Fruit fly (Drosophila melanogaster): Measurements from ENCODE around the gene CG8132.

The CG8132 gene

dm6 chr3R:9395998-9396397 is 5.3 kb upstream of the CG8132 start:
- TF ChIP-seq CG33017 (tag; optimal IDR thresholded peaks at IDR 0.05), result no peak
- TF ChIP-seq pad (GFP tag; optimal IDR thresholded peaks at IDR 0.05), result no peak
- no peak for TF ChIP-seq toe (GFP tag; optimal IDR thresholded peaks at IDR 0.05)
- no peak for TF ChIP-seq cnc (optimal IDR thresholded peaks at IDR 0.05)
- TF ChIP-seq ovo (GFP tag; optimal IDR thresholded peaks at IDR 0.05), result no peak

DNA sequence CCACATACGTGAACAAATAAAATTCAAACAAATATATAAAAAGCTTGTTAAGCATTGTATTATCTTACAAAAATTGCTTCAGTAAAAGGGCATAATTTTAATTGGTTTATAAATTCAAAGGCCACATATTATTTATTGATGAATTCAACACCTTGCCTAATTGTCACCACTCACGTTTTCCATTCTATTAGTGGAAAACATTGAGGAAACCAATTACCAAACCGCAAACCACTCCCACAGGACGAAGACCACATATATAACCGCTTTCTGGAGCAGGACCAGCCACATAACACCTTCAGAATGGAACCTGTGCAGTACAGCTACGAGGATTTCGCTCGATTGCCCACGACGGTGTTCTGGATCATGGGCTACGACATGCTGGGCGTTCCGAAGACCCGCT is 3.4 kb upstream of the CG8132 start, which contains the start of gene Or85f:
Gene Or85f, plus strand, starts transcription at position 301 of the 400 bp plus-strand sequence.
- TF ChIP-seq CG33017 (tag; optimal IDR thresholded peaks at IDR 0.05) (no peak), CG7045 (GFP tag; optimal IDR thresholded peaks at IDR 0.05) (no peak), CG1620 (GFP tag; optimal IDR thresholded peaks at IDR 0.05) (no peak), tj (GFP tag; optimal IDR thresholded peaks at IDR 0.05) (no peak), CG7101 (tag; optimal IDR thresholded peaks at IDR 0.05) (no peak), CG14711 (tag; optimal IDR thresholded peaks at IDR 0.05) (no peak), cnc (optimal IDR thresholded peaks at IDR 0.05) (no peak), CG5204 (GFP tag; optimal IDR thresholded peaks at IDR 0.05) (no peak), ovo (GFP tag; optimal IDR thresholded peaks at IDR 0.05) (no peak), kay (GFP tag; ENCODE audit: borderline replicate concordance) (no peak), Clk (GFP tag; optimal IDR thresholded peaks at IDR 0.05) (no peak), pad (GFP tag; optimal IDR thresholded peaks at IDR 0.05) (no peak), Crg-1 (GFP tag; optimal IDR thresholded peaks at IDR 0.05) (no peak), Mnt (GFP tag; optimal IDR thresholded peaks at IDR 0.05) (no peak), Hr96 (GFP tag; optimal IDR thresholded peaks at IDR 0.05) (no peak), CG12768 (GFP tag; optimal IDR thresholded peaks at IDR 0.05) (no peak), toe (GFP tag; optimal IDR thresholded peaks at IDR 0.05) (no peak)

DNA sequence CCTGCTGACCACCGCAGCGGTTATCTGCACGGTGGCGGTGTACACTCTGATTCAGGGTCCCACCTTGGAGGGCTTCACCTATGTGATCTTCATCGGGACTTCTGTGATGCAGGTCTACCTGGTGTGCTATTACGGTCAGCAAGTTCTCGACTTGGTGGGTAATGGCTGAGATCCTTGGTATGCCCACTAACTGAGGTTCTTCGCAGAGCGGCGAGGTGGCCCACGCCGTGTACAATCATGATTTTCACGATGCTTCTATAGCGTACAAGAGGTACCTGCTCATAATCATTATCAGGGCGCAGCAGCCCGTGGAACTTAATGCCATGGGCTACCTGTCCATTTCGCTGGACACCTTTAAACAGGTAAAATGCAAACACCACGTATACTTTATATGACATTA is 2.2 kb upstream of the CG8132 start:
- TF ChIP-seq CG14711 (tag; optimal IDR thresholded peaks at IDR 0.05) (no peak), kay (GFP tag; ENCODE audit: borderline replicate concordance) (no peak), toe (GFP tag; optimal IDR thresholded peaks at IDR 0.05) (no peak), CG7045 (GFP tag; optimal IDR thresholded peaks at IDR 0.05) (no peak), Hr96 (GFP tag; optimal IDR thresholded peaks at IDR 0.05) (no peak), bab1 (GFP tag; optimal IDR thresholded peaks at IDR 0.05) (no peak), CG1620 (GFP tag; optimal IDR thresholded peaks at IDR 0.05) (no peak), CG5204 (GFP tag; optimal IDR thresholded peaks at IDR 0.05) (no peak), CG11617 (GFP tag; optimal IDR thresholded peaks at IDR 0.05) (no peak), tj (GFP tag; optimal IDR thresholded peaks at IDR 0.05) (no peak), CG33017 (tag; optimal IDR thresholded peaks at IDR 0.05) (no peak)

DNA sequence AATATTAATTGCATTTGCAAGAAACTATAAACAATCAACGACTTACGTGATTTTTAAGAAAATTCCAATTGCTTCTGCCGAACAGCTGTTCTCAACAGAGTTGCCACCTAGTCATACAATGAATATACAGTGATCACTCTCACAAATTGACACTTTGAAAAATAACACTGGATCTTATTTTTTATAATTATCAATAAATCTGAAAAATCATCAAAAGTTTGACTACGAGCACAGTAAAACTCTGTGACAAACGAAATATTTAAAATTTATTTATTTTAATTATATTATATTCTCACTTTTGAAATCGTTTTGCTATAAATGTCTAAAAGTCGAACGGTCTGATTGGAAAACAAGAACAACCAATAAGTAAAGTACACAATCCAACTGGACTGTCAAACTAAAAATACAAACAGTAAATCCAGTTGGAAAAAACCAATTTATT is 1.3 kb upstream of the CG8132 start, which contains the start of gene CG34117:
Gene CG34117, minus strand, starts transcription at position 103 of the 442 bp plus-strand sequence.
- TF ChIP-seq CG1620 (GFP tag; optimal IDR thresholded peaks at IDR 0.05) (peak; percentile 69), Crg-1 (GFP tag; optimal IDR thresholded peaks at IDR 0.05) (peak; percentile 70), CG14711 (tag; optimal IDR thresholded peaks at IDR 0.05) (peak; percentile 84), Hr96 (GFP tag; optimal IDR thresholded peaks at IDR 0.05) (peak; percentile 34), CG33017 (tag; optimal IDR thresholded peaks at IDR 0.05) (peak; percentile 76), ovo (GFP tag; optimal IDR thresholded peaks at IDR 0.05) (no peak), CG12768 (GFP tag; optimal IDR thresholded peaks at IDR 0.05) (peak; percentile 72), cnc (optimal IDR thresholded peaks at IDR 0.05) (no peak), Clk (GFP tag; optimal IDR thresholded peaks at IDR 0.05) (peak; percentile 5), Mnt (GFP tag; optimal IDR thresholded peaks at IDR 0.05) (peak; percentile 62), CG5204 (GFP tag; optimal IDR thresholded peaks at IDR 0.05) (peak; percentile 52), tj (GFP tag; optimal IDR thresholded peaks at IDR 0.05) (peak; percentile 52), CG7101 (tag; optimal IDR thresholded peaks at IDR 0.05) (peak; percentile 89), kay (GFP tag; ENCODE audit: borderline replicate concordance) (no peak), toe (GFP tag; optimal IDR thresholded peaks at IDR 0.05) (peak; percentile 62), bab1 (GFP tag; optimal IDR thresholded peaks at IDR 0.05) (peak; percentile 93), pad (GFP tag; optimal IDR thresholded peaks at IDR 0.05) (peak; percentile 56), CG7045 (GFP tag; optimal IDR thresholded peaks at IDR 0.05) (peak; percentile 65), CG11617 (GFP tag; optimal IDR thresholded peaks at IDR 0.05) (peak; percentile 82), cic (GFP tag; optimal IDR thresholded peaks at IDR 0.05) (no peak)

dm6 chr3R:9404104-9404512 is 2.8 kb downstream of the CG8132 start, which contains the start of the genes CG9356, BBIP1 and CG8135:
TSS of gene CG9356 (minus strand) at chr3R:9404269.
TSS of gene BBIP1 (plus strand) at chr3R:9404385.
TSS of gene CG8135 (plus strand) at chr3R:9404385.
- TF ChIP-seq Clk (GFP tag; optimal IDR thresholded peaks at IDR 0.05), result peak; percentile 19
- peak; percentile 73 for TF ChIP-seq ovo (GFP tag; optimal IDR thresholded peaks at IDR 0.05)
- peak; percentile 76 for TF ChIP-seq CG12768 (GFP tag; optimal IDR thresholded peaks at IDR 0.05)
- TF ChIP-seq CG14711 (tag; optimal IDR thresholded peaks at IDR 0.05), result peak; percentile 79
- no peak for TF ChIP-seq Hr96 (GFP tag; optimal IDR thresholded peaks at IDR 0.05)
- peak; percentile 83 for TF ChIP-seq CG11617 (GFP tag; optimal IDR thresholded peaks at IDR 0.05)
- peak; percentile 76 for TF ChIP-seq Crg-1 (GFP tag; optimal IDR thresholded peaks at IDR 0.05)
- TF ChIP-seq CG7101 (tag; optimal IDR thresholded peaks at IDR 0.05), result peak; percentile 78
- peak; percentile 62 for TF ChIP-seq cic (GFP tag; optimal IDR thresholded peaks at IDR 0.05)
- TF ChIP-seq pad (GFP tag; optimal IDR thresholded peaks at IDR 0.05), result peak; percentile 59
- TF ChIP-seq CG5204 (GFP tag; optimal IDR thresholded peaks at IDR 0.05), result no peak
- no peak for TF ChIP-seq kay (GFP tag; ENCODE audit: borderline replicate concordance)
- TF ChIP-seq tj (GFP tag; optimal IDR thresholded peaks at IDR 0.05), result peak; percentile 95
- TF ChIP-seq CG33017 (tag; optimal IDR thresholded peaks at IDR 0.05), result peak; percentile 36
- TF ChIP-seq bab1 (GFP tag; optimal IDR thresholded peaks at IDR 0.05), result peak; percentile 87
- TF ChIP-seq CG1620 (GFP tag; optimal IDR thresholded peaks at IDR 0.05), result peak; percentile 89
- TF ChIP-seq Mnt (GFP tag; optimal IDR thresholded peaks at IDR 0.05), result peak; percentile 89
- TF ChIP-seq CG7045 (GFP tag; optimal IDR thresholded peaks at IDR 0.05), result peak; percentile 49
- peak; percentile 81 for TF ChIP-seq toe (GFP tag; optimal IDR thresholded peaks at IDR 0.05)
- no peak for TF ChIP-seq cnc (optimal IDR thresholded peaks at IDR 0.05)

- TF ChIP-seq CG11617 (GFP tag; optimal IDR thresholded peaks at IDR 0.05) (no peak), tj (GFP tag; optimal IDR thresholded peaks at IDR 0.05) (no peak), kay (GFP tag; ENCODE audit: borderline replicate concordance) (no peak), CG33017 (tag; optimal IDR thresholded peaks at IDR 0.05) (no peak), Hr96 (GFP tag; optimal IDR thresholded peaks at IDR 0.05) (no peak), ovo (GFP tag; optimal IDR thresholded peaks at IDR 0.05) (no peak), CG5204 (GFP tag; optimal IDR thresholded peaks at IDR 0.05) (no peak)
These were observed 6.8 kb downstream of the CG8132 start, which contains the start of gene CG44261 for dm6 chr3R:9408069-9408468. TSS of gene CG44261 (minus strand) at chr3R:9408169.

Data from whole organism, adult.